Worm (Caenorhabditis elegans) whole organism, late embryonic: ENCODE data around the gene H40L08.7.

Experiments used
- C38D4.7 ChIP-seq: fragments of 200-800 bp; sonication (Bioruptor generic); optimal IDR thresholded peaks from 2 replicates; lab custom pipeline; 2018; ENCODE audit warnings: mild to moderate bottlenecking, missing genetic modification characterization, moderate library complexity, missing compliant biosample characterization
- F13H6.1 ChIP-seq: sonication (generic microtip); optimal IDR thresholded peaks from 2 replicates; lab custom pipeline; 2016; ENCODE audit warnings: missing genetic modification characterization, missing compliant biosample characterization
- K02D7.2 ChIP-seq: sonication (generic microtip); optimal IDR thresholded peaks from 2 replicates; lab custom pipeline; 2017; ENCODE audit warnings: mild to moderate bottlenecking, missing genetic modification characterization, missing compliant biosample characterization
- T23F11.4 ChIP-seq: fragments of 200-800 bp; sonication (Bioruptor generic); optimal IDR thresholded peaks from 2 replicates; lab custom pipeline; 2018; ENCODE audit warnings: mild to moderate bottlenecking, missing genetic modification characterization, missing compliant biosample characterization
- Y22D7AL.16 ChIP-seq: sonication (generic microtip); optimal IDR thresholded peaks from 2 replicates; lab custom pipeline; 2016; ENCODE audit warnings: missing genetic modification characterization, missing compliant biosample characterization
- ahr-1 ChIP-seq: sonication (generic microtip); optimal IDR thresholded peaks from 2 replicates; lab custom pipeline; 2016; ENCODE audit warnings: missing genetic modification characterization, missing compliant biosample characterization
- ceh-14 ChIP-seq: sonication (generic microtip); optimal IDR thresholded peaks from 2 replicates; lab custom pipeline; 2016; ENCODE audit warnings: missing genotype, missing genetic modification characterization, missing compliant biosample characterization
- ceh-18 ChIP-seq: sonication (generic microtip); optimal IDR thresholded peaks from 2 replicates; lab custom pipeline; 2016; ENCODE audit warnings: missing genetic modification characterization, missing compliant biosample characterization
- ceh-19 ChIP-seq: fragments of 200-800 bp; sonication (Bioruptor generic); optimal IDR thresholded peaks from 2 replicates; lab custom pipeline; 2018; ENCODE audit warnings: mild to moderate bottlenecking, missing genetic modification characterization, missing compliant biosample characterization
- ceh-2 ChIP-seq: sonication (generic microtip); optimal IDR thresholded peaks from 2 replicates; lab custom pipeline; 2016; ENCODE audit warnings: missing genotype, missing genetic modification characterization, missing compliant biosample characterization
- ceh-24 ChIP-seq: sonication (generic microtip); optimal IDR thresholded peaks from 2 replicates; lab custom pipeline; 2016; ENCODE audit warnings: mild to moderate bottlenecking, missing genetic modification characterization, missing compliant biosample characterization
- ceh-30 ChIP-seq: fragments of 150-350 bp; optimal IDR thresholded peaks from 2 replicates; lab custom pipeline; 2014; ENCODE audit warnings: missing biosample characterization, missing genetic modification characterization
- ceh-31 ChIP-seq: sonication (generic microtip); optimal IDR thresholded peaks from 2 replicates; lab custom pipeline; 2016; ENCODE audit warnings: missing genetic modification characterization, missing compliant biosample characterization
- ceh-34 ChIP-seq: sonication (generic microtip); optimal IDR thresholded peaks from 2 replicates; lab custom pipeline; 2016; ENCODE audit warnings: mild to moderate bottlenecking, missing genetic modification characterization, missing compliant biosample characterization
- ceh-9 ChIP-seq: sonication (generic microtip); optimal IDR thresholded peaks from 2 replicates; lab custom pipeline; 2016; ENCODE audit warnings: mild to moderate bottlenecking, missing genetic modification characterization, inconsistent platforms, missing compliant biosample characterization
- che-1 ChIP-seq: sonication (generic microtip); optimal IDR thresholded peaks from 2 replicates; lab custom pipeline; 2016; ENCODE audit warnings: mild to moderate bottlenecking, missing genetic modification characterization, missing compliant biosample characterization
- dmd-4 ChIP-seq: sonication (generic microtip); optimal IDR thresholded peaks from 2 replicates; lab custom pipeline; 2016; ENCODE audit warnings: borderline replicate concordance, missing genetic modification characterization, missing compliant biosample characterization
- elt-2 ChIP-seq: sonication (generic microtip); optimal IDR thresholded peaks from 2 replicates; lab custom pipeline; 2016; ENCODE audit warnings: missing genetic modification reagents, missing genetic modification characterization, missing compliant biosample characterization
- ets-4 ChIP-seq: sonication (generic microtip); optimal IDR thresholded peaks from 2 replicates; lab custom pipeline; 2016; ENCODE audit warnings: missing genetic modification characterization, missing compliant biosample characterization
- fax-1 ChIP-seq: sonication (generic microtip); optimal IDR thresholded peaks from 2 replicates; lab custom pipeline; 2016; ENCODE audit warnings: missing genotype, missing genetic modification characterization, missing compliant biosample characterization
- gmeb-2 ChIP-seq: sonication (generic microtip); optimal IDR thresholded peaks from 2 replicates; lab custom pipeline; 2016; ENCODE audit warnings: missing genetic modification characterization, inconsistent platforms, missing compliant biosample characterization
- hlh-15 ChIP-seq: sonication (generic microtip); optimal IDR thresholded peaks from 2 replicates; lab custom pipeline; 2016; ENCODE audit warnings: missing genetic modification characterization, missing compliant biosample characterization
- hlh-6 ChIP-seq: sonication (generic microtip); optimal IDR thresholded peaks from 2 replicates; lab custom pipeline; 2016; ENCODE audit warnings: missing genotype, missing genetic modification characterization, missing compliant biosample characterization
- lim-6 ChIP-seq: sonication (generic microtip); optimal IDR thresholded peaks from 2 replicates; lab custom pipeline; 2016; ENCODE audit warnings: missing genetic modification characterization, missing compliant biosample characterization
- lin-11 ChIP-seq: fragments of 200-800 bp; sonication (Bioruptor generic); optimal IDR thresholded peaks from 2 replicates; lab custom pipeline; 2018; ENCODE audit warnings: mild to moderate bottlenecking, missing genetic modification characterization, missing compliant biosample characterization
- mec-3 ChIP-seq: sonication (generic microtip); optimal IDR thresholded peaks from 2 replicates; lab custom pipeline; 2016; ENCODE audit warnings: borderline replicate concordance, missing genetic modification characterization, missing compliant biosample characterization
- nhr-11 ChIP-seq: fragments of 150-350 bp; optimal IDR thresholded peaks from 2 replicates; lab custom pipeline; 2014; ENCODE audit warnings: missing biosample characterization, missing genetic modification characterization
- nhr-232 ChIP-seq: sonication (generic microtip); optimal IDR thresholded peaks from 2 replicates; lab custom pipeline; 2016; ENCODE audit warnings: missing genetic modification characterization, missing compliant biosample characterization
- pag-3 ChIP-seq: sonication (generic microtip); optimal IDR thresholded peaks from 2 replicates; lab custom pipeline; 2016; ENCODE audit warnings: missing compliant biosample characterization, missing genetic modification characterization, borderline replicate concordance
- pax-1 ChIP-seq: fragments of 150-350 bp; optimal IDR thresholded peaks from 2 replicates; lab custom pipeline; 2014; ENCODE audit warnings: missing biosample characterization, missing genetic modification characterization
- pha-2 ChIP-seq: sonication (generic microtip); optimal IDR thresholded peaks from 2 replicates; lab custom pipeline; 2017; ENCODE audit warnings: mild to moderate bottlenecking, missing genetic modification characterization, missing compliant biosample characterization
- pqm-1 ChIP-seq: sonication (generic microtip); optimal IDR thresholded peaks from 2 replicates; lab custom pipeline; 2016; ENCODE audit warnings: missing genetic modification characterization, missing compliant biosample characterization
- ref-2 ChIP-seq: sonication (generic microtip); optimal IDR thresholded peaks from 2 replicates; lab custom pipeline; 2016; ENCODE audit warnings: missing genetic modification characterization, missing compliant biosample characterization
- rnt-1 ChIP-seq: sonication (generic microtip); optimal IDR thresholded peaks from 2 replicates; lab custom pipeline; 2016; ENCODE audit warnings: missing genetic modification characterization, missing compliant biosample characterization
- sdc-2 ChIP-seq: sonication (generic microtip); optimal IDR thresholded peaks from 2 replicates; lab custom pipeline; 2016; ENCODE audit warnings: missing genotype, missing genetic modification characterization, missing compliant biosample characterization
- sox-4 ChIP-seq: sonication (generic microtip); optimal IDR thresholded peaks from 2 replicates; lab custom pipeline; 2017; ENCODE audit warnings: mild to moderate bottlenecking, missing genetic modification characterization, inconsistent platforms, missing compliant biosample characterization
- syd-9 ChIP-seq: sonication (generic microtip); optimal IDR thresholded peaks from 2 replicates; lab custom pipeline; 2016; ENCODE audit warnings: mild to moderate bottlenecking, missing genetic modification characterization, moderate library complexity, missing compliant biosample characterization
- tbx-7 ChIP-seq: sonication (generic microtip); optimal IDR thresholded peaks from 2 replicates; lab custom pipeline; 2016; ENCODE audit warnings: missing genotype, missing genetic modification characterization, missing compliant biosample characterization
- ttx-3 ChIP-seq: sonication (generic microtip); optimal IDR thresholded peaks from 2 replicates; lab custom pipeline; 2016; ENCODE audit warnings: missing genetic modification reagents, missing genetic modification characterization, missing compliant biosample characterization
- unc-3 ChIP-seq, 2 experiments: fragments of 200-800 bp in 1 of 2; sonication (Bioruptor generic) in 1 of 2; sonication (generic microtip) in 1 of 2; conservative IDR thresholded peaks in 1 of 2; optimal IDR thresholded peaks in 1 of 2; 2 replicates each; pipeline versions ENCODE4 v1.3.6 to Lab custom; 2016 to 2022; ENCODE audit warnings: missing compliant biosample characterization in 2 of 2, missing genetic modification characterization in 2 of 2, missing genetic modification reagents in 1 of 2
- unc-55 ChIP-seq: sonication (generic microtip); optimal IDR thresholded peaks from 2 replicates; lab custom pipeline; 2017; ENCODE audit warnings: missing biosample characterization, missing genetic modification reagents, missing genetic modification characterization
- unc-86 ChIP-seq: sonication (generic microtip); optimal IDR thresholded peaks from 2 replicates; lab custom pipeline; 2016; ENCODE audit warnings: missing genetic modification characterization, missing compliant biosample characterization
- ztf-16 ChIP-seq: sonication (generic microtip); optimal IDR thresholded peaks from 2 replicates; lab custom pipeline; 2017; ENCODE audit warnings: missing genetic modification characterization, missing compliant biosample characterization

The H40L08.7 gene

ce11 chrX:15060303-15060702, 17.2 kb downstream of the H40L08.7 start, which contains the start of gene fbxa-96:
Gene fbxa-96 (minus strand): TSS chrX:15060403.
- TF ChIP-seq pax-1 (no peak), ceh-18 (tag; lab: Kevin White, UChicago) (no peak), T23F11.4 (GFP tag; lab: Kevin White, UChicago) (no peak), rnt-1 (tag; lab: Kevin White, UChicago) (no peak)
- TF ChIP-seq, all 69 proteins: peak for 0

DNA sequence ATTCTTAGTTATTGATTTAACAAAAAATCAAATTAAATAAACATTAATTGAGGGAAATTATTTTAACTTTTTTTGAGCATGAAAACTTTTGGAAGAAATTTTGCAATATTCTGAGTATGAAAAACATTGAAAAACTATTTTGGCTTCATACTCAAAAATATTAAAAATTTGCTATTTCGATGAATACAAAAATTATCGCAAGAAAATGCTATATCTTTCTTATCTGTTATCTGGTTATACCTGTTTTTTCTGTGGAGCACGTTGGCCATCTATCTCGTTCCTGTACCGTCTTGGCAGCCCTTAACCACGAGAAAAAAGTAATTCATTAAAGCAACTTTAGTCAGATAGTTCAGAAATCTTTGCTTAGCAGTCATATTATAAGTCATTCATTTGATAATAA, 19.6 kb downstream of the H40L08.7 start:
- no peak for TF ChIP-seq ets-4 (tag; lab: Kevin White, UChicago)
- no peak for TF ChIP-seq nhr-232 (tag; lab: Kevin White, UChicago)
- TF ChIP-seq K02D7.2 (tag; lab: Kevin White, UChicago) = no peak
- TF ChIP-seq ceh-24 (tag; lab: Kevin White, UChicago) = no peak
- TF ChIP-seq T23F11.4 (GFP tag; lab: Kevin White, UChicago) = no peak
- TF ChIP-seq lim-6 (tag; lab: Kevin White, UChicago) = no peak
- TF ChIP-seq ceh-30 = no peak
- TF ChIP-seq unc-86 (tag; lab: Kevin White, UChicago) = no peak
- TF ChIP-seq sox-4 (tag; lab: Kevin White, UChicago) = no peak
- no peak for TF ChIP-seq pag-3 (tag; lab: Kevin White, UChicago)
- TF ChIP-seq unc-3 (GFP tag; conservative IDR thresholded peaks at IDR 0.05; lab: Robert Waterston, UW) = no peak
- TF ChIP-seq unc-3 (tag; optimal IDR thresholded peaks at IDR 0.05; lab: Kevin White, UChicago) = no peak
- TF ChIP-seq ceh-14 = no peak
- no peak for TF ChIP-seq ceh-9 (tag; lab: Kevin White, UChicago)
- no peak for TF ChIP-seq ttx-3 (tag; lab: Kevin White, UChicago)
- TF ChIP-seq ceh-31 (tag; lab: Kevin White, UChicago) = no peak
- no peak for TF ChIP-seq pha-2 (tag; lab: Kevin White, UChicago)
- TF ChIP-seq, all 69 proteins: peak for 0

- TF ChIP-seq elt-2 (no peak), pqm-1 (tag; lab: Kevin White, UChicago) (no peak), ahr-1 (tag; lab: Kevin White, UChicago) (no peak), ceh-34 (tag; lab: Kevin White, UChicago) (no peak), ceh-2 (tag; lab: Kevin White, UChicago) (no peak), mec-3 (no peak), ceh-19 (no peak), syd-9 (tag; lab: Kevin White, UChicago) (no peak), fax-1 (tag; lab: Kevin White, UChicago) (no peak), sdc-2 (tag; lab: Kevin White, UChicago) (no peak), ceh-18 (tag; lab: Kevin White, UChicago) (no peak), ttx-3 (tag; lab: Kevin White, UChicago) (no peak), lin-11 (tag; lab: Kevin White, UChicago) (no peak)
These were observed 20.8 kb downstream of the H40L08.7 start, which contains the start of gene H03G16.5 for ce11 chrX:15056737-15057136. Gene H03G16.5 (minus strand): TSS chrX:15056837.

ce11 chrX:15055914-15056313, 21.6 kb downstream of the H40L08.7 start, which contains the start of gene H03G16.7:
Gene H03G16.7 (minus strand): TSS chrX:15056014.
- TF ChIP-seq elt-2 (no peak), ceh-18 (tag; lab: Kevin White, UChicago) (no peak), hlh-6 (tag; lab: Kevin White, UChicago) (no peak), F13H6.1 (tag; lab: Kevin White, UChicago) (no peak), hlh-15 (no peak), che-1 (tag; lab: Kevin White, UChicago) (no peak), unc-55 (GFP tag; lab: Kevin White, UChicago) (no peak), ref-2 (tag; lab: Kevin White, UChicago) (no peak), ceh-30 (no peak), ceh-31 (tag; lab: Kevin White, UChicago) (no peak), nhr-11 (no peak), gmeb-2 (tag; lab: Kevin White, UChicago) (no peak), unc-3 (GFP tag; conservative IDR thresholded peaks at IDR 0.05; lab: Robert Waterston, UW) (no peak), unc-3 (tag; optimal IDR thresholded peaks at IDR 0.05; lab: Kevin White, UChicago) (no peak), ztf-16 (tag; lab: Kevin White, UChicago) (no peak), dmd-4 (tag; lab: Kevin White, UChicago) (no peak), Y22D7AL.16 (tag; lab: Kevin White, UChicago) (no peak), ceh-24 (tag; lab: Kevin White, UChicago) (no peak), sox-4 (tag; lab: Kevin White, UChicago) (no peak), C38D4.7 (GFP tag; lab: Kevin White, UChicago) (no peak), tbx-7 (tag; lab: Kevin White, UChicago) (no peak)
